Worm (Caenorhabditis elegans): ENCODE results near the gene cpr-2.

The cpr-2 gene

DNA sequence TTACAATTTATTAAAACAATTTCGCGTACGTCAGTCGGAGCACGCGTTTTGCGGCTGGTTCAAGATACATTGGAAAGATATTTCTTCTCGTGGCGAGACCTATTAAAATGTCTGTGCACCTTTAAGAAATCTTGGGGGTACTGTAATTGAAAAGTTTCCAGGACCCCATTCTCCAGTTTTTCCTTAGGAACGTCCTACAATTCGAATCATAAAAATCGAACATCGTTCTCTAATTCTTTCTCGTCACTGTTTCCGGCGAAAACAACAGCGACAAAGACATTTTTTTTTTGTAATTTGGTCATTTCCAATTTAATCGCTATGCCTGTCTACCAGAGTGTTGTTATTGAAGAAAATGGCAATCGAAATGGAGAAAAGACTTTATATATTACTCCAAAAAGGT, 2.8 kb upstream of the cpr-2 start, which contains the start of gene Y32B12B.1:
TSS of gene Y32B12B.1 (plus strand) at position 301 of the 400 bp plus-strand sequence.
- no peak for TF ChIP-seq elt-3 (tag; optimal IDR thresholded peaks at IDR 0.05)
- no peak for TF ChIP-seq ztf-11 (tag; optimal IDR thresholded peaks at IDR 0.05)
- no peak for TF ChIP-seq ceh-43 (GFP tag; optimal IDR thresholded peaks at IDR 0.05)
- TF ChIP-seq mep-1 (tag; optimal IDR thresholded peaks at IDR 0.05) = no peak
- no peak for TF ChIP-seq bed-3 (GFP tag; optimal IDR thresholded peaks at IDR 0.05)

DNA sequence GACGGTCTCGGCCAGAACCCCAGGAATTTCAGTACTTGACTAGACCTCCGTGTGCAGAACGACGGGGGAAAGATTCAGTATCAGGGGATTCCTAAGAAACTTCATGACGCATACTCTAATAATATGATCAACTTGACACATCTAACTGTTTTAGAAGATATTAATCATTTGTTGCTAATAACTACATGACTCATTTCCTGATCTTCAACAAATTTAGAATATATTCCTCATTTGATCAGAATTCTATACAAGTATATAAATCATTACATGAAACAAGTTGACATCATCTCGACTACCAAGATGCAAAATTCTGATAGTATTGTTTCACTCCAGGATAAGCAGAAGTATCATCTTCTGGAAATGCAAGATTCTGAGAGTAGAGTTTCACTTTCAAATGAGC, 1.3 kb upstream of the cpr-2 start, which contains the start of gene Y32B12B.8:
TSS of gene Y32B12B.8 (plus strand) at position 301 of the 400 bp plus-strand sequence.
- TF ChIP-seq sem-2 (GFP tag; optimal IDR thresholded peaks at IDR 0.05) (no peak), zip-8 (tag; optimal IDR thresholded peaks at IDR 0.05) (no peak), unc-62 (GFP tag; optimal IDR thresholded peaks at IDR 0.05) (no peak), ceh-43 (GFP tag; optimal IDR thresholded peaks at IDR 0.05) (no peak), ceh-39 (tag; optimal IDR thresholded peaks at IDR 0.05) (no peak), ztf-11 (tag; optimal IDR thresholded peaks at IDR 0.05) (no peak), drap-1 (GFP tag; optimal IDR thresholded peaks at IDR 0.05) (no peak), mab-5 (tag; optimal IDR thresholded peaks at IDR 0.05) (no peak)

ce11 chrV:16527796-16528195, 6.1 kb downstream of the cpr-2 start, which contains the start of gene F36D3.16:
TSS of gene F36D3.16 (plus strand) at chrV:16528096.
- TF ChIP-seq ceh-39 (tag; optimal IDR thresholded peaks at IDR 0.05) (no peak), nhr-237 (tag; optimal IDR thresholded peaks at IDR 0.05) (no peak), hlh-1 (tag; optimal IDR thresholded peaks at IDR 0.05) (no peak), sem-2 (GFP tag; optimal IDR thresholded peaks at IDR 0.05) (no peak), M03D4.4 (tag; optimal IDR thresholded peaks at IDR 0.05) (no peak), zip-8 (tag; optimal IDR thresholded peaks at IDR 0.05) (no peak), nhr-2 (tag; optimal IDR thresholded peaks at IDR 0.05) (no peak), sptf-1 (tag; optimal IDR thresholded peaks at IDR 0.05) (no peak), ceh-43 (GFP tag; optimal IDR thresholded peaks at IDR 0.05) (no peak), ces-1 (GFP tag; optimal IDR thresholded peaks at IDR 0.05) (no peak), unc-62 (GFP tag; optimal IDR thresholded peaks at IDR 0.05) (no peak), mab-5 (tag; optimal IDR thresholded peaks at IDR 0.05) (no peak), blmp-1 (tag; optimal IDR thresholded peaks at IDR 0.05) (no peak), drap-1 (GFP tag; optimal IDR thresholded peaks at IDR 0.05) (no peak), elt-3 (tag; optimal IDR thresholded peaks at IDR 0.05) (no peak), ceh-83 (GFP tag; optimal IDR thresholded peaks at IDR 0.05) (no peak), pha-4 (tag; optimal IDR thresholded peaks at IDR 0.05) (no peak), unc-39 (tag; optimal IDR thresholded peaks at IDR 0.05) (no peak), mep-1 (tag; optimal IDR thresholded peaks at IDR 0.05) (no peak)

DNA sequence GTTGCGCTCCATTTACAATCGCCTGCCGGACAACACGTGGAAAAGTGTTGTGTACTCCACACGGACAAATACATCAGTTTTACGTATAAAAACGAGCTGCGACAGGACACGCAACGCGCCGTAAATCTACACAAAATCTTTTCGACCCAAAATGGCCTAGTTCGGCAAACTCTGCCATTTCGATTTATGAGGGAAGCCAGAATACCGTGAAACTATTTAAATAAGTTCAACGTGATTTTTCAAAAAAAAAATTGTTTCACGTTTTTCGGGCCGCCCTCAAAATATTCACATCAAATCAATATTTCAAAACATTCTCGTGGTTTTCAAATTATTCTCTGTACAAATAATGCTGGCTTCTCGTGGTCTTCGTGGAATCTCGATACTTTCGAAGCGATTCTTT, 7.0 kb downstream of the cpr-2 start, which contains the start of gene F36D3.8:
TSS of gene F36D3.8 (plus strand) at position 301 of the 400 bp plus-strand sequence.
- no peak for TF ChIP-seq nhr-2 (tag; optimal IDR thresholded peaks at IDR 0.05)
- no peak for TF ChIP-seq unc-39 (tag; optimal IDR thresholded peaks at IDR 0.05)
- TF ChIP-seq pha-4 (tag; optimal IDR thresholded peaks at IDR 0.05) = no peak
- TF ChIP-seq ces-1 (GFP tag; optimal IDR thresholded peaks at IDR 0.05) = no peak
- TF ChIP-seq nhr-76 (tag; optimal IDR thresholded peaks at IDR 0.05) = no peak
- TF ChIP-seq ham-2 (GFP tag; optimal IDR thresholded peaks at IDR 0.05) = no peak
- TF ChIP-seq nhr-237 (tag; optimal IDR thresholded peaks at IDR 0.05) = no peak
- no peak for TF ChIP-seq snpc-4 (tag; optimal IDR thresholded peaks at IDR 0.05)
- no peak for TF ChIP-seq cnd-1 (tag; optimal IDR thresholded peaks at IDR 0.05)
- no peak for TF ChIP-seq ceh-39 (tag; optimal IDR thresholded peaks at IDR 0.05)
- TF ChIP-seq ceh-83 (GFP tag; optimal IDR thresholded peaks at IDR 0.05) = no peak
- TF ChIP-seq flh-1 (GFP tag; optimal IDR thresholded peaks at IDR 0.05) = no peak
- no peak for TF ChIP-seq M03D4.4 (tag; optimal IDR thresholded peaks at IDR 0.05)
- no peak for TF ChIP-seq unc-62 (GFP tag; optimal IDR thresholded peaks at IDR 0.05)
- TF ChIP-seq nhr-28 (tag; optimal IDR thresholded peaks at IDR 0.05) = no peak
- TF ChIP-seq nhr-12 (tag; optimal IDR thresholded peaks at IDR 0.05) = no peak
- no peak for TF ChIP-seq tbx-8 (GFP tag; optimal IDR thresholded peaks at IDR 0.05)
- TF ChIP-seq elt-3 (tag; optimal IDR thresholded peaks at IDR 0.05) = no peak
- TF ChIP-seq unc-120 (tag; optimal IDR thresholded peaks at IDR 0.05; ENCODE audit: poor library complexity, severe bottlenecking) = no peak

DNA sequence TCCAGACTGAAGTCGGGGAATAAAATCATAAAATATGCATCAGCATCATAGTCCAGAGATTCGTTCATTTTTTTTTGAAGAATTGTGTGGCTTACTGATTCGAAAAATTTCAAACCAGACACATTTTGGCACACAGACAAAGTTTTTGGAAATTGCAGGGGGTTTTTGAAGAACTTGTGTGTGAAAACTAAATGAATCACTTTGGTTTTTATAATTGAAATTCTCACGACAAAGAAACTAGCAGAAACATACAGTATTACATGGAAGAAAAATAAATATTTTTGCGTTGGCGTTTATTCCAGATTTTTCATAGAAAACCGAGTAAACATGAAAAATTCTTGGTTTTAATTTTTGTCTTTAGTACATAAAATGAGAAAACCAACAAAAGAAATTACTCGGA, 11.7 kb downstream of the cpr-2 start, which contains the start of gene srw-34:
TSS of gene srw-34 (minus strand) at position 101 of the 400 bp plus-strand sequence.
- TF ChIP-seq nhr-2 (tag; optimal IDR thresholded peaks at IDR 0.05) (no peak), flh-1 (GFP tag; optimal IDR thresholded peaks at IDR 0.05) (no peak), lsy-2 (tag; optimal IDR thresholded peaks at IDR 0.05) (no peak), ztf-11 (tag; optimal IDR thresholded peaks at IDR 0.05) (no peak), sptf-1 (tag; optimal IDR thresholded peaks at IDR 0.05) (no peak), ham-2 (GFP tag; optimal IDR thresholded peaks at IDR 0.05) (no peak), lin-32 (GFP tag; optimal IDR thresholded peaks at IDR 0.05) (no peak), tbx-8 (GFP tag; optimal IDR thresholded peaks at IDR 0.05) (no peak), M03D4.4 (tag; optimal IDR thresholded peaks at IDR 0.05) (no peak), nhr-12 (tag; optimal IDR thresholded peaks at IDR 0.05) (no peak), snpc-4 (tag; optimal IDR thresholded peaks at IDR 0.05) (no peak), ceh-43 (GFP tag; optimal IDR thresholded peaks at IDR 0.05) (no peak), drap-1 (GFP tag; optimal IDR thresholded peaks at IDR 0.05) (no peak), zip-8 (tag; optimal IDR thresholded peaks at IDR 0.05) (no peak), nhr-76 (tag; optimal IDR thresholded peaks at IDR 0.05) (no peak)
